Worm (Caenorhabditis elegans): ENCODE measurements around the gene ZK177.9.

- no peak for TF ChIP-seq nhr-11 (tag; optimal IDR thresholded peaks at IDR 0.05)
- TF ChIP-seq sox-4 (tag; optimal IDR thresholded peaks at IDR 0.05): no peak
- no peak for TF ChIP-seq fos-1 (tag; optimal IDR thresholded peaks at IDR 0.05)
- no peak for TF ChIP-seq ces-1 (GFP tag; optimal IDR thresholded peaks at IDR 0.05)
- TF ChIP-seq lin-13 (GFP tag; optimal IDR thresholded peaks at IDR 0.05): no peak
- no peak for TF ChIP-seq dpl-1 (GFP tag; optimal IDR thresholded peaks at IDR 0.05)
- no peak for TF ChIP-seq nhr-237 (tag; optimal IDR thresholded peaks at IDR 0.05)
Measured at ce11 chrII:5525297-5525696, 7.8 kb upstream of the ZK177.9 start, which contains the start of gene tbx-35.
